Fruit fly (Drosophila melanogaster) whole organism, embryonic: ENCODE data around the gene CG3184.

Experiments used
- C15 ChIP-seq: fragments of 200-800 bp; sonication (Bioruptor generic); IDR thresholded peaks from 3 replicates; pipeline ENCODE4 v1.3.6; 2022; ENCODE audit warnings: missing biosample characterization, missing genetic modification characterization
- CG10366 ChIP-seq: fragments of 200-800 bp; sonication (Bioruptor generic); IDR thresholded peaks from 2 replicates; pipeline ENCODE4 v1.3.6; 2022; ENCODE audit warnings: missing biosample characterization, missing genetic modification characterization
- CG12104 ChIP-seq: fragments of 200-800 bp; sonication (Bioruptor generic); optimal IDR thresholded peaks from 3 replicates; lab custom pipeline; 2016; ENCODE audit warnings: missing biosample characterization, missing genetic modification characterization
- CG1233 ChIP-seq: fragments of 200-800 bp; sonication (Bioruptor generic); optimal IDR thresholded peaks from 4 replicates; lab custom pipeline; 2018; ENCODE audit warnings: missing biosample characterization, mild to moderate bottlenecking, missing genetic modification characterization
- CG12942 ChIP-seq: fragments of 200-800 bp; sonication (Bioruptor generic); optimal IDR thresholded peaks from 3 replicates; lab custom pipeline; 2016; ENCODE audit warnings: missing biosample characterization, missing genetic modification characterization
- CG13775 ChIP-seq: fragments of 200-800 bp; sonication (Bioruptor generic); optimal IDR thresholded peaks from 3 replicates; lab custom pipeline; 2017; ENCODE audit warnings: missing biosample characterization, mild to moderate bottlenecking, missing genetic modification characterization
- CG13894 ChIP-seq: fragments of 200-800 bp; sonication (Bioruptor generic); optimal IDR thresholded peaks from 3 replicates; lab custom pipeline; 2018; ENCODE audit warnings: missing biosample characterization, mild to moderate bottlenecking, missing genetic modification characterization, moderate library complexity
- CG15011 ChIP-seq: fragments of 200-800 bp; sonication (Bioruptor generic); optimal IDR thresholded peaks from 3 replicates; lab custom pipeline; 2018; ENCODE audit warnings: missing biosample characterization, mild to moderate bottlenecking, missing genetic modification characterization
- CG18011 ChIP-seq: fragments of 200-800 bp; sonication (Bioruptor generic); optimal IDR thresholded peaks from 2 replicates; lab custom pipeline; 2017; ENCODE audit warnings: missing biosample characterization, missing genetic modification characterization, mild to moderate bottlenecking, moderate library complexity, missing genotype
- CG2875 ChIP-seq: fragments of 200-800 bp; sonication (Bioruptor generic); optimal IDR thresholded peaks from 2 replicates; lab custom pipeline; 2017; ENCODE audit warnings: missing biosample characterization, mild to moderate bottlenecking, missing genetic modification characterization, missing genetic modification reagents
- CG32767 ChIP-seq: fragments of 200-800 bp; sonication (Bioruptor generic); IDR thresholded peaks from 2 replicates; pipeline ENCODE4 v1.3.6; 2022; ENCODE audit warnings: missing biosample characterization, missing genetic modification characterization
- CG3726 ChIP-seq: fragments of 200-800 bp; sonication (Bioruptor generic); IDR thresholded peaks from 3 replicates; pipeline ENCODE4, ENCODE4 v1.3.6; 2022; ENCODE audit warnings: missing biosample characterization, missing genetic modification characterization
- CG3847 ChIP-seq: fragments of 200-800 bp; sonication (Bioruptor generic); IDR thresholded peaks from 2 replicates; pipeline ENCODE4 v1.3.6; 2022; ENCODE audit warnings: missing biosample characterization, missing genetic modification characterization
- CG4360 ChIP-seq: fragments of 200-800 bp; sonication (Bioruptor generic); IDR thresholded peaks from 2 replicates; pipeline ENCODE4 v1.3.6; 2022; ENCODE audit warnings: missing biosample characterization, missing genetic modification characterization
- CG4820 ChIP-seq: fragments of 200-800 bp; sonication (Bioruptor generic); optimal IDR thresholded peaks from 3 replicates; lab custom pipeline; 2016; ENCODE audit warnings: missing biosample characterization, missing genetic modification characterization
- CG6689 ChIP-seq: fragments of 200-800 bp; sonication (Bioruptor generic); IDR thresholded peaks from 2 replicates; pipeline ENCODE4 v1.3.6; 2022; ENCODE audit warnings: missing biosample characterization, missing genetic modification characterization
- CG7786 ChIP-seq: fragments of 200-800 bp; sonication (Bioruptor generic); optimal IDR thresholded peaks from 2 replicates; lab custom pipeline; 2016; ENCODE audit warnings: missing biosample characterization, missing genetic modification characterization
- D ChIP-seq, 2 experiments: fragments of 200-800 bp in 1 of 2; fragments of >200 bp in 1 of 2; sonication (Bioruptor generic) in 1 of 2; optimal IDR thresholded peaks; 2 replicates in 1 of 2; 3 replicates in 1 of 2; lab custom pipeline; 2017; ENCODE audit warnings: mild to moderate bottlenecking in 1 of 2, missing biosample characterization in 1 of 2, missing genetic modification characterization in 1 of 2, missing genetic modification reagents in 1 of 2
- HLHmδ ChIP-seq: fragments of 200-800 bp; sonication (Bioruptor generic); optimal IDR thresholded peaks from 2 replicates; lab custom pipeline; 2018; ENCODE audit warnings: missing biosample characterization, mild to moderate bottlenecking, missing genetic modification characterization, moderate library complexity
- Hmx ChIP-seq: fragments of 200-800 bp; sonication (Bioruptor generic); optimal IDR thresholded peaks from 2 replicates; lab custom pipeline; 2016; ENCODE audit warnings: missing biosample characterization, missing genetic modification characterization
- Lhr ChIP-seq: fragments of 200-800 bp; sonication (Bioruptor generic); optimal IDR thresholded peaks from 3 replicates; lab custom pipeline; 2017; ENCODE audit warnings: mild to moderate bottlenecking, missing biosample characterization, missing genetic modification reagents, missing genetic modification characterization
- MTF-1 ChIP-seq: fragments of 200-800 bp; sonication (Bioruptor generic); optimal IDR thresholded peaks from 2 replicates; lab custom pipeline; 2018; ENCODE audit warnings: missing biosample characterization, mild to moderate bottlenecking, missing genetic modification characterization, borderline replicate concordance
- Mrtf ChIP-seq: fragments of 200-800 bp; sonication (Bioruptor generic); IDR thresholded peaks from 3 replicates; pipeline ENCODE4 v1.3.6; 2022; ENCODE audit warnings: missing biosample characterization, missing genetic modification characterization
- NC2α ChIP-seq: fragments of 200-800 bp; sonication (Bioruptor generic); optimal IDR thresholded peaks from 2 replicates; lab custom pipeline; 2016; ENCODE audit warnings: missing biosample characterization, missing genetic modification characterization
- PHDP ChIP-seq: fragments of 200-800 bp; sonication (Bioruptor generic); optimal IDR thresholded peaks from 3 replicates; lab custom pipeline; 2018; ENCODE audit warnings: missing biosample characterization, mild to moderate bottlenecking, missing genetic modification characterization, moderate library complexity
- Pdp1 ChIP-seq, 2 experiments: fragments of 200-800 bp; sonication (Bioruptor generic); optimal IDR thresholded peaks; 3 replicates each; lab custom pipeline; 2016; ENCODE audit warnings: missing biosample characterization in 2 of 2, missing genetic modification characterization in 2 of 2, mild to moderate bottlenecking in 1 of 2, moderate library complexity in 1 of 2
- Rfx ChIP-seq: fragments of 200-800 bp; sonication (Bioruptor generic); IDR thresholded peaks from 2 replicates; pipeline ENCODE4 v1.3.6; 2022; ENCODE audit warnings: missing biosample characterization, missing genetic modification characterization
- Vsx1 ChIP-seq: fragments of 200-800 bp; sonication (Bioruptor generic); optimal IDR thresholded peaks from 2 replicates; lab custom pipeline; 2017; ENCODE audit warnings: missing biosample characterization, mild to moderate bottlenecking, missing genetic modification characterization, missing genetic modification reagents
- az2 ChIP-seq: fragments of 200-800 bp; sonication (Bioruptor generic); optimal IDR thresholded peaks from 3 replicates; lab custom pipeline; 2016; ENCODE audit warnings: missing biosample characterization, missing genetic modification characterization
- gcm ChIP-seq: fragments of 200-800 bp; sonication (Bioruptor generic); optimal IDR thresholded peaks from 2 replicates; lab custom pipeline; 2019; ENCODE audit warnings: missing biosample characterization, mild to moderate bottlenecking, missing genetic modification characterization, moderate library complexity
- hkb ChIP-seq, 2 experiments: fragments of 200-800 bp in 1 of 2; fragments of >200 bp in 1 of 2; sonication (Bioruptor generic) in 1 of 2; IDR thresholded peaks in 1 of 2; optimal IDR thresholded peaks in 1 of 2; 2 replicates each; pipeline versions ENCODE4 v1.3.6 to Lab custom; 2017 to 2022; ENCODE audit warnings: missing biosample characterization in 1 of 2, missing genetic modification characterization in 1 of 2
- ind ChIP-seq: fragments of 200-800 bp; sonication (Bioruptor generic); optimal IDR thresholded peaks from 3 replicates; lab custom pipeline; 2016; ENCODE audit warnings: missing biosample characterization, missing genetic modification characterization
- jumu ChIP-seq: fragments of 200-800 bp; sonication (Bioruptor generic); optimal IDR thresholded peaks from 3 replicates; lab custom pipeline; 2016; ENCODE audit warnings: missing biosample characterization, missing genetic modification characterization
- luna ChIP-seq: fragments of 200-800 bp; sonication (Bioruptor generic); optimal IDR thresholded peaks from 2 replicates; lab custom pipeline; 2016; ENCODE audit warnings: missing biosample characterization, missing genetic modification characterization
- nom ChIP-seq: fragments of 200-800 bp; sonication (Bioruptor generic); optimal IDR thresholded peaks from 2 replicates; lab custom pipeline; 2017; ENCODE audit warnings: missing biosample characterization, missing genetic modification characterization, mild to moderate bottlenecking, moderate library complexity, missing genetic modification reagents
- repo ChIP-seq: fragments of 200-800 bp; sonication (Bioruptor generic); optimal IDR thresholded peaks from 2 replicates; lab custom pipeline; 2016; ENCODE audit warnings: missing biosample characterization, missing genetic modification characterization
- ro ChIP-seq: fragments of 200-800 bp; sonication (Bioruptor generic); IDR thresholded peaks from 2 replicates; pipeline ENCODE4 v1.3.6; 2022; ENCODE audit warnings: missing biosample characterization, missing genetic modification characterization
- row ChIP-seq: fragments of 200-800 bp; sonication (Bioruptor generic); IDR thresholded peaks from 3 replicates; pipeline ENCODE4 v1.3.6; 2022; ENCODE audit warnings: missing biosample characterization, missing genetic modification characterization
- run ChIP-seq: fragments of 200-800 bp; sonication (Bioruptor generic); optimal IDR thresholded peaks from 3 replicates; lab custom pipeline; 2018; ENCODE audit warnings: missing biosample characterization, mild to moderate bottlenecking, missing genetic modification characterization
- sisA ChIP-seq: fragments of 200-800 bp; sonication (Bioruptor generic); IDR thresholded peaks from 2 replicates; pipeline ENCODE4 v1.3.6; 2022; ENCODE audit warnings: missing biosample characterization, missing genetic modification characterization
- slou ChIP-seq: fragments of 200-800 bp; sonication (Bioruptor generic); optimal IDR thresholded peaks from 3 replicates; lab custom pipeline; 2016; ENCODE audit warnings: missing biosample characterization, missing genetic modification characterization
- sob ChIP-seq: fragments of 200-800 bp; sonication (Bioruptor generic); IDR thresholded peaks from 2 replicates; pipeline ENCODE4 v1.3.6; 2022; ENCODE audit warnings: missing biosample characterization, missing genetic modification characterization
- ssp ChIP-seq: fragments of 200-800 bp; sonication (Bioruptor generic); IDR thresholded peaks from 2 replicates; pipeline ENCODE4 v1.3.6; 2022; ENCODE audit warnings: missing biosample characterization, missing genetic modification characterization
- stwl ChIP-seq: fragments of 200-800 bp; sonication (Bioruptor generic); optimal IDR thresholded peaks from 3 replicates; lab custom pipeline; 2018; ENCODE audit warnings: missing biosample characterization, mild to moderate bottlenecking, missing genetic modification characterization, moderate library complexity
- tio ChIP-seq: fragments of 200-800 bp; sonication (Bioruptor generic); optimal IDR thresholded peaks from 2 replicates; lab custom pipeline; 2017; ENCODE audit warnings: missing biosample characterization, missing genetic modification characterization, inconsistent platforms
- trem ChIP-seq: fragments of 200-800 bp; optimal IDR thresholded peaks from 3 replicates; lab custom pipeline; 2019; ENCODE audit warnings: missing biosample characterization, mild to moderate bottlenecking, missing genetic modification characterization, moderate library complexity
- unpg ChIP-seq: fragments of 200-800 bp; sonication (Bioruptor generic); optimal IDR thresholded peaks from 3 replicates; lab custom pipeline; 2018; ENCODE audit warnings: missing biosample characterization, mild to moderate bottlenecking, missing genetic modification characterization, moderate library complexity
- vvl ChIP-seq: fragments of 200-800 bp; sonication (Bioruptor generic); IDR thresholded peaks from 2 replicates; pipeline ENCODE4 v1.3.6; 2022; ENCODE audit warnings: missing biosample characterization, missing genetic modification characterization
- zen ChIP-seq: fragments of 200-800 bp; sonication (Bioruptor generic); optimal IDR thresholded peaks from 3 replicates; lab custom pipeline; 2018; ENCODE audit warnings: missing biosample characterization, mild to moderate bottlenecking, missing genetic modification characterization, moderate library complexity

The CG3184 gene

DNA sequence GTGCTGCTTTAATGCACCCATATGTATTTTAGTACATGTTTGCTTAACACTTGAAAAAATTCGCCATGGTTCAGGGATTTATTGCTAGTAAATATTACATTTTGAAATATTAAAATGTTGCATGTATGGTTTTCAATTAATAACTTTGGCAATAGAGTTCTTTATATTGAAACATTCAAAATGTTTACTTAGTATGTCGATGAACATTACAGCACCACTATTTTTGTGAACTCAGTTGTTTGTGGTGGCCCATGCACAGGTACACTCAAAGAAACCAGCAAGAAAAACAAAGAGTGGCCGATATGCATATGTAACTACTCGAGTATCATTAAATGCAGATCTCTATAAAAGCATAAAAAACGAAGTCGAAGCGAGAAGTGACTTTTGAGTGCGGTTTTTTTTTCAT is 13.5 kb upstream of the CG3184 start (continued):
- TF ChIP-seq C15 (GFP tag; lab: Robert Waterston, UW) (no peak), tio (GFP tag; lab: Kevin White, UChicago) (peak; percentile 58), vvl (GFP tag; lab: Robert Waterston, UW) (peak; percentile 73), Lhr (GFP tag; lab: Kevin White, UChicago) (peak; percentile 23), MTF-1 (GFP tag; lab: Kevin White, UChicago) (peak; percentile 29), CG2875 (peak; percentile 59), CG1233 (GFP tag; lab: Kevin White, UChicago) (peak; percentile 46), sob (0 out of 2 replicates have a peak, but pooled peaks have one; percentile 22), Hmx (GFP tag; lab: Kevin White, UChicago) (no peak), az2 (GFP tag; lab: Kevin White, UChicago) (peak; percentile 68), row (GFP tag; lab: Robert Waterston, UW) (peak; percentile 74), CG15011 (peak; percentile 36), CG13775 (GFP tag; lab: Kevin White, UChicago) (peak; percentile 52), unpg (GFP tag; lab: Kevin White, UChicago) (peak; percentile 72), HLHmδ (GFP tag; lab: Kevin White, UChicago) (no peak), CG4360 (GFP tag; lab: Robert Waterston, UW) (peak; percentile 30; the same call in 1 of the 2 replicates), CG7786 (GFP tag; lab: Kevin White, UChicago) (peak; percentile 23), slou (GFP tag; lab: Kevin White, UChicago) (no peak), CG12104 (GFP tag; lab: Kevin White, UChicago) (peak; percentile 12), repo (peak; percentile 33), CG18011 (GFP tag; lab: Kevin White, UChicago) (no peak), CG6689 (GFP tag; lab: Robert Waterston, UW) (peak; percentile 79), Vsx1 (GFP tag; lab: Kevin White, UChicago) (no peak), luna (no peak), Pdp1 (GFP tag; optimal IDR thresholded peaks at IDR 0.05; lab: Kevin White, UChicago) (peak; percentile 31 to 46), Rfx (GFP tag; lab: Robert Waterston, UW) (peak; percentile 29; the same call in 1 of the 2 replicates), zen (tag; lab: Kevin White, UChicago) (peak; percentile 59), D (optimal IDR thresholded peaks at IDR 0.05; lab: Kevin White, UChicago) (no peak), D (GFP tag; optimal IDR thresholded peaks at IDR 0.05; lab: Kevin White, UChicago) (peak; percentile 63), CG4820 (GFP tag; lab: Kevin White, UChicago) (peak; percentile 29), nom (GFP tag; lab: Kevin White, UChicago) (peak; percentile 41), ssp (GFP tag; lab: Robert Waterston, UW) (peak; percentile 47; the same call in 1 of the 2 replicates), PHDP (peak; percentile 64), jumu (GFP tag; lab: Kevin White, UChicago) (peak; percentile 38), CG32767 (GFP tag; lab: Robert Waterston, UW) (peak; percentile 70; the same call in 1 of the 2 replicates), CG3726 (GFP tag; lab: Robert Waterston, UW) (0 out of 3 replicates have a peak, but pooled peaks have one; percentile 61), sisA (GFP tag; lab: Robert Waterston, UW) (peak; percentile 77), CG13894 (tag; lab: Kevin White, UChicago) (no peak), stwl (tag; lab: Kevin White, UChicago) (no peak), hkb (optimal IDR thresholded peaks at IDR 0.05; lab: Kevin White, UChicago) (no peak), hkb (GFP tag; IDR thresholded peaks at IDR 0.05; lab: Robert Waterston, UW) (peak; percentile 78), ind (peak; percentile 37), Mrtf (no peak), ro (GFP tag; lab: Robert Waterston, UW) (0 out of 2 replicates have a peak, but pooled peaks have one; percentile 19), CG12942 (peak; percentile 44), trem (tag; lab: Kevin White, UChicago) (peak; percentile 64), gcm (GFP tag; lab: Kevin White, UChicago) (peak; percentile 76), run (tag; lab: Kevin White, UChicago) (peak; percentile 54), CG10366 (GFP tag; lab: Robert Waterston, UW) (peak; percentile 65), NC2α (GFP tag; lab: Kevin White, UChicago) (no peak), CG3847 (GFP tag; lab: Robert Waterston, UW) (peak; percentile 33)
